Fruit fly (Drosophila melanogaster) Kc167 (cell line): ENCODE data around the gene Pmvk.

Experiments
- Myc ChIP-seq: fragments of >200 bp; optimal IDR thresholded peaks from 2 replicates; lab custom pipeline; 2017; ENCODE audit warnings: missing external identifiers
- Sin3A ChIP-seq: fragments of >200 bp; optimal IDR thresholded peaks from 2 replicates; lab custom pipeline; 2018; ENCODE audit warnings: missing external identifiers
- h ChIP-seq: fragments of >200 bp; optimal IDR thresholded peaks from 3 replicates; lab custom pipeline; 2018; ENCODE audit warnings: missing external identifiers
- insv ChIP-seq: fragments of >200 bp; optimal IDR thresholded peaks from 3 replicates; lab custom pipeline; 2018; ENCODE audit warnings: missing external identifiers
- psq ChIP-seq: fragments of >200 bp; optimal IDR thresholded peaks from 2 replicates; lab custom pipeline; 2017; ENCODE audit warnings: missing external identifiers
- ttk ChIP-seq: sonication (Bioruptor generic); optimal IDR thresholded peaks from 2 replicates; lab custom pipeline; 2017; ENCODE audit warnings: missing external identifiers

Gene Pmvk

dm6 chr2L:19533247-19533646, 46.9 kb downstream of the Pmvk start, which contains the start of gene CG33116:
Gene CG33116 (plus strand): TSS chr2L:19533479.
- TF ChIP-seq insv (lab: Kevin White, UChicago): no peak
- no peak for TF ChIP-seq ttk
- TF ChIP-seq Sin3A (lab: Kevin White, UChicago): no peak
- TF ChIP-seq h (lab: Kevin White, UChicago): no peak
- TF ChIP-seq Myc (lab: Kevin White, UChicago): no peak
- no peak for TF ChIP-seq psq (lab: Kevin White, UChicago)

- TF ChIP-seq h (lab: Kevin White, UChicago): no peak
- TF ChIP-seq ttk: no peak
- no peak for TF ChIP-seq Sin3A (lab: Kevin White, UChicago)
- no peak for TF ChIP-seq Myc (lab: Kevin White, UChicago)
- TF ChIP-seq psq (lab: Kevin White, UChicago): no peak
- no peak for TF ChIP-seq insv (lab: Kevin White, UChicago)
These were observed 50.1 kb downstream of the Pmvk start, which contains the start of gene CG10165 for dm6 chr2L:19530092-19530491. Gene CG10165 (minus strand): TSS chr2L:19530305.
